Fruit fly (Drosophila melanogaster) whole organism, adult: ENCODE data around the gene Z600.

Source experiments
- CG11617 ChIP-seq: fragments of 200-800 bp; sonication (Bioruptor generic); optimal IDR thresholded peaks from 2 replicates; lab custom pipeline; 2017; ENCODE audit warnings: mild to moderate bottlenecking, missing biosample characterization, missing genetic modification reagents, missing genetic modification characterization
- CG12768 ChIP-seq: fragments of 200-800 bp; sonication (Bioruptor generic); optimal IDR thresholded peaks from 2 replicates; lab custom pipeline; 2017; ENCODE audit warnings: missing biosample characterization, missing genetic modification characterization, mild to moderate bottlenecking, moderate library complexity, missing genetic modification reagents
- CG14711 ChIP-seq: fragments of 200-800 bp; sonication (Bioruptor generic); optimal IDR thresholded peaks from 2 replicates; lab custom pipeline; 2018; ENCODE audit warnings: missing biosample characterization, mild to moderate bottlenecking, missing genetic modification characterization, moderate library complexity
- CG1620 ChIP-seq: fragments of 200-800 bp; sonication (Bioruptor generic); optimal IDR thresholded peaks from 2 replicates; lab custom pipeline; 2016; ENCODE audit warnings: missing biosample characterization, missing genetic modification characterization
- CG33017 ChIP-seq: fragments of 200-800 bp; sonication (Bioruptor generic); optimal IDR thresholded peaks from 2 replicates; lab custom pipeline; 2018; ENCODE audit warnings: missing biosample characterization, mild to moderate bottlenecking, missing genetic modification characterization, moderate library complexity
- CG5204 ChIP-seq: fragments of 200-800 bp; sonication (Bioruptor generic); optimal IDR thresholded peaks from 2 replicates; lab custom pipeline; 2016; ENCODE audit warnings: missing biosample characterization, missing genetic modification characterization
- CG7045 ChIP-seq: fragments of 200-800 bp; sonication (Bioruptor generic); optimal IDR thresholded peaks from 2 replicates; lab custom pipeline; 2017; ENCODE audit warnings: missing biosample characterization, mild to moderate bottlenecking, missing genetic modification characterization
- CG7101 ChIP-seq: fragments of 200-800 bp; sonication (Bioruptor generic); optimal IDR thresholded peaks from 2 replicates; lab custom pipeline; 2018; ENCODE audit warnings: missing biosample characterization, mild to moderate bottlenecking, missing genetic modification characterization, moderate library complexity
- Clk ChIP-seq: fragments of 200-800 bp; sonication (Bioruptor generic); optimal IDR thresholded peaks from 2 replicates; lab custom pipeline; 2017; ENCODE audit warnings: missing biosample characterization, missing genetic modification characterization
- Crg-1 ChIP-seq: fragments of 200-800 bp; sonication (Bioruptor generic); optimal IDR thresholded peaks from 2 replicates; lab custom pipeline; 2016; ENCODE audit warnings: missing biosample characterization, missing genetic modification characterization
- Hr96 ChIP-seq: fragments of 200-800 bp; sonication (Bioruptor generic); optimal IDR thresholded peaks from 2 replicates; lab custom pipeline; 2016; ENCODE audit warnings: missing biosample characterization, missing genetic modification characterization
- Mnt ChIP-seq: fragments of 200-800 bp; sonication (Bioruptor generic); optimal IDR thresholded peaks from 2 replicates; lab custom pipeline; 2016; ENCODE audit warnings: missing biosample characterization, mild to moderate bottlenecking, missing genetic modification characterization
- bab1 ChIP-seq: fragments of 200-800 bp; sonication (Bioruptor generic); optimal IDR thresholded peaks from 3 replicates; lab custom pipeline; 2019; ENCODE audit warnings: missing biosample characterization, mild to moderate bottlenecking, missing genetic modification characterization, moderate library complexity
- cic ChIP-seq: fragments of 200-800 bp; sonication (Bioruptor generic); optimal IDR thresholded peaks from 2 replicates; lab custom pipeline; 2017; ENCODE audit warnings: missing biosample characterization, mild to moderate bottlenecking, missing genetic modification characterization, moderate library complexity
- cnc ChIP-seq, 2 experiments: fragments of >200 bp; optimal IDR thresholded peaks; 2 replicates each; lab custom pipeline; 2017
- kay ChIP-seq: fragments of 200-800 bp; sonication (Bioruptor generic); peaks from one replicate; lab custom pipeline; 2016; ENCODE audit warnings: missing biosample characterization, missing genetic modification characterization, borderline replicate concordance
- ovo ChIP-seq: fragments of 200-800 bp; sonication (Bioruptor generic); optimal IDR thresholded peaks from 2 replicates; lab custom pipeline; 2016; ENCODE audit warnings: missing biosample characterization, missing genetic modification characterization
- pad ChIP-seq: fragments of 200-800 bp; sonication (Bioruptor generic); optimal IDR thresholded peaks from 3 replicates; lab custom pipeline; 2017; ENCODE audit warnings: missing biosample characterization, missing genetic modification characterization, mild to moderate bottlenecking, moderate library complexity, missing genetic modification reagents
- tj ChIP-seq: fragments of 200-800 bp; sonication (Bioruptor generic); optimal IDR thresholded peaks from 3 replicates; lab custom pipeline; 2017; ENCODE audit warnings: missing biosample characterization, mild to moderate bottlenecking, missing genetic modification characterization, moderate library complexity
- toe ChIP-seq: fragments of 200-800 bp; sonication (Bioruptor generic); optimal IDR thresholded peaks from 2 replicates; lab custom pipeline; 2016; ENCODE audit warnings: missing biosample characterization, missing genetic modification characterization

The Z600 gene

DNA sequence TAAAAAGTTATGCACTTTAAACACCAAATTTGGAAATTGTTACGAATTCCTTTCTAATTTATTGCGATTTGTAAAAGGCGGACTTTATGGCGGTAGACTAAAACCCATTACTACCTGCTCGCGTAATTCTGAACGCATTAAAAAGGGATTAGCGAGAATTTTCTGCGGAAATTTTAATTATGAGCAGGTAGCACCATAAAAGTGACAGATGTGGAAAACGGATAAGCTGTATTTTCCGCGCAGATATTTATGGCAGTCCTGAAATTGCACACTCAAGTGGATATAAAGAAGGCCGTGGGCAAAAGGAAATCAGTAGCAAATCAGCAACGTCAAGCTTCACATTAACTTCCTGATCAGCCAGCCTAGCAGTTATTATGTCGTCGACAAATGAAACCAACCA, at the start of gene Z600:
TSS of gene Z600 (plus strand) at position 312 of the 400 bp plus-strand sequence.
- TF ChIP-seq cic (GFP tag; lab: Kevin White, UChicago) (no peak), Clk (GFP tag; lab: Kevin White, UChicago) (no peak), ovo (GFP tag; lab: Kevin White, UChicago) (no peak), CG7045 (no peak), Hr96 (GFP tag; lab: Kevin White, UChicago) (no peak), CG12768 (GFP tag; lab: Kevin White, UChicago) (no peak), bab1 (no peak), CG14711 (no peak), CG7101 (tag; lab: Kevin White, UChicago) (no peak), pad (GFP tag; lab: Kevin White, UChicago) (no peak), cnc (optimal IDR thresholded peaks at IDR 0.05; lab: Kevin White, UChicago) (no peak), CG11617 (GFP tag; lab: Kevin White, UChicago) (no peak), Crg-1 (no peak), CG5204 (GFP tag; lab: Kevin White, UChicago) (no peak), kay (GFP tag; lab: Kevin White, UChicago) (no peak), toe (GFP tag; lab: Kevin White, UChicago) (no peak), tj (GFP tag; lab: Kevin White, UChicago) (no peak)

DNA sequence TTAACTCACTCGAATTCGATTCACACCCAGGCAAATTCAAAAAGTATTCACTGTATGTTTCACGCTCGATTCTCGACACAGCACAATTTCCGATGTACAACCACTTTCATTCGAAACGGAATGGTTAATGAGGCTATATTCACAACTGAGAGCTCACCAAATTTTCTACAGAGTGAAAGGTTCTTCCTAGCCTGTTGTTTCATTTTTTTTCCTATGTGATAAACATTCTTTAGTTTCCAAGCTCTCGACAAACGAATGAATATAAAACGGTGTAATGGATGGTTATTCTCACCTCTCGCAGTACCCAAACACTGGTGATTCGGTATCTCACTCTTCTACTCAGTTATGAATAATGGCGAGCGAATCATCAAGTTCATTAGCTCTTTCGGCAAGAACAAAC, 34.9 kb upstream of the Z600 start, which contains the start of gene cocoon:
TSS of gene cocoon (minus strand) at position 101 of the 400 bp plus-strand sequence.
- TF ChIP-seq CG11617 (GFP tag; lab: Kevin White, UChicago) (no peak), Mnt (GFP tag; lab: Kevin White, UChicago) (no peak), cic (GFP tag; lab: Kevin White, UChicago) (no peak), CG5204 (GFP tag; lab: Kevin White, UChicago) (no peak)

DNA sequence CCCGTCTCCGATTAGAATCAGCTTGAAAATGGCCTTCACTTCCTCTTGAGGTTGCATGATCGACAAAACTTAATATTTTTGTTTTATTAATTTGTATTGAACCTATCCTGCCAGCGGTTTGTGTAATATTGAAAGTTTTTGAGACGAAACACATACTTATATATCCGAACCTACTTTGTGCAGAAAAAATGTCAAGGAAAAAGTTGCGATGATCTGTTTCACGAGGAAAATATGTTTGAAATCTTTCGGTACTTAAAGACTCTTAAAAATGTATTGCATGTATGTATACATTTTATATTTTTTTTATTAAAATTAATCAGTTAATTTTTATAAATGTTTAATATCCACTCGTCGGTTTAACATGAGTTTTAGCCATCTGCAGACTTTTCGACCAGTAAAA, 23.6 kb upstream of the Z600 start, which contains the start of gene Ran-like:
TSS of gene Ran-like (minus strand) at position 101 of the 400 bp plus-strand sequence.
- TF ChIP-seq Hr96 (GFP tag; lab: Kevin White, UChicago) = no peak
- TF ChIP-seq CG12768 (GFP tag; lab: Kevin White, UChicago) = no peak

DNA sequence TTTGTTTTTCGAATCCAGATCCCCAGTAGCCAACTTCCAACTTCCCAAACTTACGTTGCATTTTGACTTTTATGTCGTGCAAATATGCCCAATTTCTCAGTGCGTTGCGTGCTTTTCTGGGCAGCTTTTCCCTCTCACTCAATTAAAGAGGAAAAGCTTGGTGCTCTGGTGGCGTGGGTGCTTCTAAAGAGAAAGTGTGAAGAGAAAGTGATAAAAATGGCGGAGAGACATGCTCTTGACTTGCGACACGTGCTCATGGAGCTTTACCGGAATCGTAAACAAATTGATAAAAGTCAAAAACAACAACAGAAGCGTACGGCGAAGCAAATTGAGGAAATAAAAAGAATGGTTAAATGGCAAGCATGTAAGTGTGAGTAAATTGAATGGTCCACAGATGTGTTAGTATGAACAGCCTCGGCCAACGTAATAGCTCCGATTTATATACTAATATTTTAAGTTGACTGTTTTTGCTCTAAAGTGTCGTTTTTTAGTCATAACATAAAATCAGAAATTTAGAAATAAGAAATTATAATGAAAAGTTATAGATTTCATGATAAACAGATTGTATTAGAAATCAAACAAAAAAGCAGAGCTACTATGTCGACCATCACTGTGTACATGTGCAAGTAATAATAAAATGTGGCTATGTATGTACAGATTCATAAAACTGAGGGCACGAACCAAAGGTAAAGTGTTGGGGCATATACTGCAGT, 14.8 kb upstream of the Z600 start:
- TF ChIP-seq CG5204 (GFP tag; lab: Kevin White, UChicago) = no peak
- TF ChIP-seq cic (GFP tag; lab: Kevin White, UChicago) = peak; percentile 77
- TF ChIP-seq Crg-1 = no peak
- TF ChIP-seq CG1620 (GFP tag; lab: Kevin White, UChicago) = no peak
- TF ChIP-seq kay (GFP tag; lab: Kevin White, UChicago) = peak; percentile 89
- TF ChIP-seq CG14711 = no peak
- no peak for TF ChIP-seq CG11617 (GFP tag; lab: Kevin White, UChicago)
- peak; percentile 83 for TF ChIP-seq Mnt (GFP tag; lab: Kevin White, UChicago)

DNA sequence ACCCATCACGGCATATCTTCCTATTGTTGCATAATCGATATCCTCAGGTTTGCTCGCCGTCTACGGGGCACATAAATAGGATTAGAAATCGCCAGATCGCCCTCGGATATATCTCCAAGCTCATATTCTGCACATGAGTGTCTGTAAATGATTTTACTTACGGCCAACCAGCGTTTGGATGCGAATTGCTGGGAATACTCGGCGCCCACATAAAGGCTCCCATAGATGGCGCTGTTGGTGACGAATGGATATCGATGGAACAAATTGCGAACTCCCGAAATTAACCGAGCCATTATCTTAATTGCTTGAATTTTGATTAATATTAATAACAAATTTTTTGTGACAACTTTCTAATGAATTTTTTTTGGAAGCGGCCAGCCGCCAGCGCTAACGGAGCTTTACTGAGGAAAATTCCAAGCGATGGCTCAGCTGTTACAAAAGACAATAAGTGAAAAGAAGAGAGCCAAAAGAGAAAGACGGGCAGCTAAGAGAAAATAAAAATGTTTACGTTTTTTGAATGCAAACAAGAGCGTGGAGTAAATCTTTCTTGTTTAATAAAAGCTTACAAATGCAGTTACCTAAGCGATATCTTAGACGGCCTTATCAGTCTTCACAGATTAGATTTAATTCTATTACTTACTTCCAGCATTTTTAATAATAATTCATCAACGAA, 14.1 kb upstream of the Z600 start:
- TF ChIP-seq CG7045 (no peak), kay (GFP tag; lab: Kevin White, UChicago) (peak; percentile 70), toe (GFP tag; lab: Kevin White, UChicago) (no peak), Mnt (GFP tag; lab: Kevin White, UChicago) (peak; percentile 1), tj (GFP tag; lab: Kevin White, UChicago) (no peak), Clk (GFP tag; lab: Kevin White, UChicago) (no peak), CG1620 (GFP tag; lab: Kevin White, UChicago) (no peak), pad (GFP tag; lab: Kevin White, UChicago) (no peak), CG11617 (GFP tag; lab: Kevin White, UChicago) (no peak), ovo (GFP tag; lab: Kevin White, UChicago) (peak; percentile 21), Crg-1 (no peak), CG33017 (tag; lab: Kevin White, UChicago) (no peak), cnc (optimal IDR thresholded peaks at IDR 0.05; lab: Kevin White, UChicago) (no peak), bab1 (no peak), CG7101 (tag; lab: Kevin White, UChicago) (no peak), cic (GFP tag; lab: Kevin White, UChicago) (peak; percentile 47), CG12768 (GFP tag; lab: Kevin White, UChicago) (no peak), CG5204 (GFP tag; lab: Kevin White, UChicago) (no peak), CG14711 (no peak), Hr96 (GFP tag; lab: Kevin White, UChicago) (no peak)

DNA sequence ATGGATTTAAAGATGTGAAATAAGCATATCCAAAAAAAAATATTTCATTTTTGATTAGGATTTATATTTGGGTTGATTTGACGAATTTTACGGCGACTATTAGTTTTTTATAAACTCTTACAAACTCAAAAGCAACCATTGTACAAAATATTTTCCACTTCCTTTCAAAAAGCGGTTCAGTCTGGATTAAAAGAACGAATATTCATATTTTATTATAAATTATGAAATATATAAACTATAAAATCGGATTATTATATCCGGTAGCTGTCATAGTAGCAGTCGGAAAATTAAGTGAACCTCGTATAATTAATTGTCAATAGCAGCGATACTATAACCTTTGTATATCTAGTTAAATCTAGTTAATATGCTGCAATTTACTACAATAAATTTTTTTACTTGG, 13.4 kb upstream of the Z600 start, which contains the start of gene CG12355:
TSS of gene CG12355 (minus strand) at position 101 of the 400 bp plus-strand sequence.
- TF ChIP-seq toe (GFP tag; lab: Kevin White, UChicago) (no peak), pad (GFP tag; lab: Kevin White, UChicago) (no peak)
